Worm (Caenorhabditis elegans) whole organism, L3 larva: ENCODE data around the gene clec-35.

Experiments
- ZK546.5 ChIP-seq: sonication (generic microtip); optimal IDR thresholded peaks from 2 replicates; lab custom pipeline; 2017; ENCODE audit warnings: missing biosample characterization, missing genetic modification characterization
- aly-2 ChIP-seq: fragments of 150-350 bp; optimal IDR thresholded peaks from 2 replicates; lab custom pipeline; 2014; ENCODE audit warnings: missing biosample characterization, missing genetic modification characterization
- ama-1 ChIP-seq: fragments of 150-350 bp; optimal IDR thresholded peaks from 2 replicates; lab custom pipeline; 2018
- ceh-16 ChIP-seq: sonication (generic microtip); optimal IDR thresholded peaks from 2 replicates; lab custom pipeline; 2017; ENCODE audit warnings: missing biosample characterization, missing genetic modification characterization
- ceh-82 ChIP-seq: fragments of 150-350 bp; optimal IDR thresholded peaks from 2 replicates; lab custom pipeline; 2014; ENCODE audit warnings: missing biosample characterization, missing genetic modification characterization
- daf-12 ChIP-seq: fragments of 150-350 bp; optimal IDR thresholded peaks from 2 replicates; lab custom pipeline; 2014; ENCODE audit warnings: missing biosample characterization, missing genetic modification reagents, missing genetic modification characterization
- egl-27 ChIP-seq: sonication (generic microtip); optimal IDR thresholded peaks from 4 replicates; lab custom pipeline; 2017; ENCODE audit warnings: missing biosample characterization, missing genetic modification reagents, missing genetic modification characterization
- elt-1 ChIP-seq: fragments of 150-350 bp; optimal IDR thresholded peaks from 2 replicates; lab custom pipeline; 2014; ENCODE audit warnings: missing biosample characterization, missing genetic modification characterization
- elt-2 ChIP-seq: sonication (generic microtip); optimal IDR thresholded peaks from 2 replicates; lab custom pipeline; 2016; ENCODE audit warnings: missing genetic modification reagents, mild to moderate bottlenecking, missing genetic modification characterization, missing compliant biosample characterization
- elt-3 ChIP-seq, 3 experiments: fragments of 150-350 bp in 1 of 3; sonication (generic microtip) in 2 of 3; optimal IDR thresholded peaks; 2 replicates in 2 of 3; 4 replicates in 1 of 3; lab custom pipeline; 2014 to 2017; ENCODE audit warnings: missing biosample characterization in 3 of 3, missing genetic modification characterization in 3 of 3
- fkh-2 ChIP-seq: fragments of 150-350 bp; optimal IDR thresholded peaks from 2 replicates; lab custom pipeline; 2014; ENCODE audit warnings: missing biosample characterization, missing genetic modification reagents, missing genetic modification characterization
- fos-1 ChIP-seq: fragments of 150-350 bp; optimal IDR thresholded peaks from 2 replicates; lab custom pipeline; 2014; ENCODE audit warnings: missing biosample characterization, missing genetic modification characterization
- hmg-11 ChIP-seq: sonication (generic microtip); optimal IDR thresholded peaks from 2 replicates; lab custom pipeline; 2016; ENCODE audit warnings: missing genetic modification characterization, missing compliant biosample characterization
- jun-1 ChIP-seq: fragments of 150-350 bp; optimal IDR thresholded peaks from 2 replicates; lab custom pipeline; 2014; ENCODE audit warnings: missing biosample characterization, missing genetic modification reagents, missing genetic modification characterization
- lin-15B ChIP-seq: fragments of 150-350 bp; optimal IDR thresholded peaks from 2 replicates; lab custom pipeline; 2014; ENCODE audit warnings: missing biosample characterization, missing genetic modification characterization
- lin-39 ChIP-seq: fragments of 150-350 bp; optimal IDR thresholded peaks from 2 replicates; lab custom pipeline; 2018; ENCODE audit warnings: missing biosample characterization, missing genetic modification reagents, missing genetic modification characterization
- lsy-12 ChIP-seq: sonication (generic microtip); optimal IDR thresholded peaks from 2 replicates; lab custom pipeline; 2016; ENCODE audit warnings: mild to moderate bottlenecking, missing genetic modification characterization, missing compliant biosample characterization
- mml-1 ChIP-seq: fragments of 150-350 bp; sonication (generic microtip); optimal IDR thresholded peaks from 3 replicates; lab custom pipeline; 2014; ENCODE audit warnings: missing biosample characterization, missing genetic modification characterization
- nfya-1 ChIP-seq: sonication (generic microtip); optimal IDR thresholded peaks from 2 replicates; lab custom pipeline; 2017; ENCODE audit warnings: missing genetic modification characterization, mild to moderate bottlenecking, missing compliant biosample characterization, antibody characterized with exemption, moderate library complexity; ENCODE audit not compliant: insufficient read depth
- nhr-12 ChIP-seq: fragments of 150-350 bp; optimal IDR thresholded peaks from 2 replicates; lab custom pipeline; 2014; ENCODE audit warnings: missing biosample characterization, missing genetic modification characterization
- nhr-23 ChIP-seq: fragments of 150-350 bp; optimal IDR thresholded peaks from 2 replicates; lab custom pipeline; 2014; ENCODE audit warnings: missing biosample characterization, missing genetic modification reagents, missing genetic modification characterization
- nhr-237 ChIP-seq: fragments of 150-350 bp; optimal IDR thresholded peaks from 2 replicates; lab custom pipeline; 2014; ENCODE audit warnings: missing biosample characterization, missing genetic modification characterization
- nhr-25 ChIP-seq: sonication (generic microtip); optimal IDR thresholded peaks from 2 replicates; lab custom pipeline; 2017; ENCODE audit warnings: missing biosample characterization, missing genetic modification characterization
- nhr-28 ChIP-seq: fragments of 150-350 bp; optimal IDR thresholded peaks from 2 replicates; lab custom pipeline; 2014; ENCODE audit warnings: missing biosample characterization, missing genetic modification characterization
- nhr-43 ChIP-seq: sonication (generic microtip); optimal IDR thresholded peaks from 2 replicates; lab custom pipeline; 2016; ENCODE audit warnings: mild to moderate bottlenecking, missing genetic modification characterization, missing compliant biosample characterization; ENCODE audit not compliant: poor library complexity, severe bottlenecking
- nhr-67 ChIP-seq: fragments of 150-350 bp; optimal IDR thresholded peaks from 2 replicates; lab custom pipeline; 2014; ENCODE audit warnings: missing biosample characterization, missing genetic modification characterization
- nhr-76 ChIP-seq: fragments of 150-350 bp; sonication (generic microtip); optimal IDR thresholded peaks from 5 replicates; lab custom pipeline; 2014; ENCODE audit warnings: missing biosample characterization, missing genetic modification characterization
- nhr-77 ChIP-seq: fragments of 150-350 bp; optimal IDR thresholded peaks from 2 replicates; lab custom pipeline; 2014; ENCODE audit warnings: missing biosample characterization, missing genetic modification characterization
- pha-4 ChIP-seq: fragments of 150-350 bp; optimal IDR thresholded peaks from 2 replicates; lab custom pipeline; 2014; ENCODE audit warnings: missing biosample characterization, missing genetic modification reagents, missing genetic modification characterization
- pqm-1 ChIP-seq: fragments of 150-350 bp; optimal IDR thresholded peaks from 2 replicates; lab custom pipeline; 2017; ENCODE audit warnings: missing biosample characterization, missing genetic modification characterization, inconsistent platforms
- snpc-4 ChIP-seq: fragments of 150-350 bp; optimal IDR thresholded peaks from 2 replicates; lab custom pipeline; 2014; ENCODE audit warnings: missing biosample characterization, missing genetic modification characterization
- tbx-2 ChIP-seq: sonication (generic microtip); optimal IDR thresholded peaks from 2 replicates; lab custom pipeline; 2016; ENCODE audit warnings: mild to moderate bottlenecking, missing genetic modification characterization, missing compliant biosample characterization
- unc-39 ChIP-seq: sonication (generic microtip); optimal IDR thresholded peaks from 4 replicates; lab custom pipeline; 2017; ENCODE audit warnings: missing biosample characterization, missing genetic modification characterization
- unc-62 ChIP-seq: fragments of 150-350 bp; sonication (generic microtip); optimal IDR thresholded peaks from 4 replicates; lab custom pipeline; 2014; ENCODE audit warnings: missing biosample characterization, missing genetic modification reagents, missing genetic modification characterization
- zag-1 ChIP-seq: fragments of 150-350 bp; optimal IDR thresholded peaks from 2 replicates; lab custom pipeline; 2014; ENCODE audit warnings: missing biosample characterization, missing genetic modification characterization
- ztf-11 ChIP-seq: fragments of 150-350 bp; optimal IDR thresholded peaks from 2 replicates; lab custom pipeline; 2014; ENCODE audit warnings: missing biosample characterization, missing genetic modification characterization
- ztf-4 ChIP-seq: fragments of 150-350 bp; optimal IDR thresholded peaks from 2 replicates; lab custom pipeline; 2014; ENCODE audit warnings: missing biosample characterization, missing genetic modification characterization

Gene clec-35

DNA sequence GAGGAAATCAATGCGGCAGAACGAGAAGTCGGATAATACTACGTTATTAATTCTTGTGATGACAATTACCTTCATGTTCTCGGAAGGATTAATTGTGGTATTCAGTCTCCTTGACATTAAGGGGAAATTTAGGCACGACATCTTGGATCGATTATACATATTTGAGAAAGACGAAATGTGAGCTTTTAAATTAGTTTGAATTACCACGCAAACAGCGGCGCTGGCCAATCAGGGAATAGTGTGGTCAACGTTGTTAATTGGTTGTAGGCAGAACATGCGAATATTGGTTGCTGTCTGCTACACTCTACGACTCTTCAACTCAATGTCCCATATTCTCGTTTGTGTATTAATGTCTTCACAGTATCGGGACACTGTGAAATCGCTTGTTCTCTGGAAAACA, 21.1 kb upstream of the clec-35 start, which contains the start of gene F49A5.10:
Gene F49A5.10 (plus strand): TSS at position 301 of the 400 bp plus-strand sequence.
- TF ChIP-seq lsy-12 (tag; lab: Kevin White, UChicago) (no peak), pqm-1 (tag; lab: Kevin White, UChicago) (no peak), fkh-2 (tag; lab: Kevin White, UChicago) (no peak), mml-1 (no peak), elt-2 (no peak), aly-2 (tag; lab: Kevin White, UChicago) (no peak), pha-4 (tag; lab: Kevin White, UChicago) (no peak), nhr-67 (tag; lab: Kevin White, UChicago) (no peak), unc-39 (tag; lab: Kevin White, UChicago) (no peak), nhr-25 (tag; lab: Kevin White, UChicago) (no peak)

- TF ChIP-seq ama-1 (lab: Kevin White, UChicago): no peak
- TF ChIP-seq jun-1 (tag; lab: Kevin White, UChicago): no peak
- TF ChIP-seq lin-15B (tag; lab: Kevin White, UChicago): no peak
- no peak for TF ChIP-seq ZK546.5
- TF ChIP-seq nhr-237 (tag; lab: Kevin White, UChicago): no peak
- TF ChIP-seq nhr-23: no peak
- no peak for TF ChIP-seq elt-2
- TF ChIP-seq fos-1 (tag; lab: Kevin White, UChicago): no peak
- no peak for TF ChIP-seq nhr-67 (tag; lab: Kevin White, UChicago)
- TF ChIP-seq, all 47 proteins: peak for 0
Observed at ce11 chrV:16873642-16874041, 19.8 kb upstream of the clec-35 start, which contains the start of gene srw-23. TSS of gene srw-23 (plus strand) at chrV:16873942.

DNA sequence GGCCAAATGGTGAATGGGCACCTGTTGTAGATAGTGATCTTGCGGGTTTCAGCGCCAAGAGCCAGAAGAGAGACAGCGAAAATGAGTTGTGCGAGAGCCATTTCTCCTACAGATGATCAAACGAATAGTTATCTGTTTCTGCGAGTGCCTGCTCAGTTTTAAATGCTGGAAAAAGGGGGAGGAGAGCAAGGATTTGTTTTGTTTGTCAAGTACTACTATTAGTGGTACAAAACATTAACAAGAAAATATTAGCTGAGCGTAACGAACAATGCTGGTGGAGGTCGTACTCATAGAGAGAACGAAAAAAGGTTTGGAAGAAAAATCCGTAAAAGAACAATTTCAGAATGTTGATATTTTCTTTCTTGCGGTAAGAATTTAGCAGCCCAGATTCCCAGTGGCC, 17.5 kb upstream of the clec-35 start, which contains the start of gene thn-4:
Gene thn-4 (minus strand): TSS at position 101 of the 400 bp plus-strand sequence.
- TF ChIP-seq nfya-1 (no peak), ceh-16 (tag; lab: Kevin White, UChicago) (no peak), nhr-12 (no peak), ztf-4 (tag; lab: Kevin White, UChicago) (no peak), nhr-28 (tag; lab: Kevin White, UChicago) (no peak), snpc-4 (tag; lab: Kevin White, UChicago) (no peak), mml-1 (no peak), nhr-67 (tag; lab: Kevin White, UChicago) (no peak), nhr-77 (tag; lab: Kevin White, UChicago) (no peak), egl-27 (tag; lab: Kevin White, UChicago) (no peak)

ce11 chrV:16869740-16870139, 15.9 kb upstream of the clec-35 start, which contains the start of gene clec-33:
TSS of gene clec-33 (minus strand) at chrV:16869840.
- TF ChIP-seq nhr-67 (tag; lab: Kevin White, UChicago) (no peak), jun-1 (tag; lab: Kevin White, UChicago) (no peak), elt-1 (tag; lab: Kevin White, UChicago) (no peak), nhr-28 (tag; lab: Kevin White, UChicago) (no peak)

DNA sequence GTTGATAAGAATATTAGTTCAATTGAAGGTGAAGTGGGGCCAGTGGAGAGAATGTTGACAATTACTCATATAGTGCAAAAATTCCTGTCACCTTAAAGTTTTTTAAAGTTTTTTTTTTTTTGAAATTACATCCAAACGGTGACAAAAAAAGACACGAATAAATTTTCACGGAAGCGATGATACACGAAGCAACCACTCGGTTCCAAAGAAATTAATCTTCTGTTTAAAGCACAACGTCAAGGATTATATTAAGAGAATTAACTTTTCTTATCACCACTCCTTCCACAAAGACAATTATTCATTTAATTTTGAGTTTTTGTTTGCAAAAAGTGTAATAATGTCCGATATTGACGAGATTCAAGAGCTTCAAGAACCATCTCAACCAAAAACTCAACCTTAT, 11.5 kb upstream of the clec-35 start, which contains the start of gene clec-28:
Gene clec-28 (plus strand): TSS at position 301 of the 400 bp plus-strand sequence.
- no peak for TF ChIP-seq ama-1 (lab: Kevin White, UChicago)
- TF ChIP-seq egl-27 (tag; lab: Kevin White, UChicago): no peak
- TF ChIP-seq tbx-2 (tag; lab: Kevin White, UChicago): no peak
- no peak for TF ChIP-seq nhr-43 (tag; lab: Kevin White, UChicago)
- no peak for TF ChIP-seq nhr-67 (tag; lab: Kevin White, UChicago)
- no peak for TF ChIP-seq aly-2 (tag; lab: Kevin White, UChicago)
- no peak for TF ChIP-seq nhr-28 (tag; lab: Kevin White, UChicago)
- TF ChIP-seq pqm-1 (tag; lab: Kevin White, UChicago): no peak
- TF ChIP-seq lsy-12 (tag; lab: Kevin White, UChicago): no peak
- TF ChIP-seq lin-39 (tag; lab: Kevin White, UChicago): no peak
- no peak for TF ChIP-seq daf-12 (tag; lab: Kevin White, UChicago)
- TF ChIP-seq unc-39 (tag; lab: Kevin White, UChicago): no peak
- no peak for TF ChIP-seq ztf-11 (tag; lab: Kevin White, UChicago)
- TF ChIP-seq ztf-4 (tag; lab: Kevin White, UChicago): no peak

DNA sequence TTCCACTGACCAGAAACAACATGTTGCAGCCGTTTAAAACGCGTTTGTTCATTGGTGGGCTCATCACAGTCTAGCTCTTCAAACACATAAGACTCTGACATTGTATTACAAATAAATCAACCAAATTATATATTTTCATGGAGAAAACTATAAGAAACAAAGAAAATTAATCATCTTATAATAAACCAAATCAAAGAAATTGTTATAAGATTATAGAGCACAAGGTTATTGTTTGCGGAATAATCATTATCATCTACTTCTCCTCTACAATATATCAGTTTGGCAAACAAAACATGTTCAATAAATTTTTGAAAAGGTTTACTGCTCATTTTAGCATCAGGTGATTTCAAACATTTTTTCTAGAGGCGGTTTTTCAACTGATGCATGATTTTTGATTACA, 7.9 kb upstream of the clec-35 start, which contains the start of the genes clec-32 and clec-24:
Gene clec-32 (minus strand): TSS at position 101 of the 400 bp plus-strand sequence.
Gene clec-24 (plus strand): TSS at position 294 of the 400 bp plus-strand sequence.
- TF ChIP-seq fkh-2 (tag; lab: Kevin White, UChicago): no peak
- no peak for TF ChIP-seq nhr-76 (tag; lab: Kevin White, UChicago)
- no peak for TF ChIP-seq unc-62 (GFP tag; lab: Kevin White, UChicago)
- no peak for TF ChIP-seq lin-15B (tag; lab: Kevin White, UChicago)
- TF ChIP-seq ceh-82: no peak
- TF ChIP-seq mml-1: no peak
- TF ChIP-seq zag-1 (tag; lab: Kevin White, UChicago): no peak
- TF ChIP-seq egl-27 (tag; lab: Kevin White, UChicago): no peak
- TF ChIP-seq pqm-1 (tag; lab: Kevin White, UChicago): no peak
- TF ChIP-seq ama-1 (lab: Kevin White, UChicago): no peak
- TF ChIP-seq nhr-28 (tag; lab: Kevin White, UChicago): no peak
- TF ChIP-seq nfya-1: no peak
- TF ChIP-seq nhr-77 (tag; lab: Kevin White, UChicago): no peak
- TF ChIP-seq elt-3 (tag; optimal IDR thresholded peaks at IDR 0.05; lab: Kevin White, UChicago): no peak
- TF ChIP-seq hmg-11 (tag; lab: Kevin White, UChicago): no peak
